In the genomic region with DNA sequence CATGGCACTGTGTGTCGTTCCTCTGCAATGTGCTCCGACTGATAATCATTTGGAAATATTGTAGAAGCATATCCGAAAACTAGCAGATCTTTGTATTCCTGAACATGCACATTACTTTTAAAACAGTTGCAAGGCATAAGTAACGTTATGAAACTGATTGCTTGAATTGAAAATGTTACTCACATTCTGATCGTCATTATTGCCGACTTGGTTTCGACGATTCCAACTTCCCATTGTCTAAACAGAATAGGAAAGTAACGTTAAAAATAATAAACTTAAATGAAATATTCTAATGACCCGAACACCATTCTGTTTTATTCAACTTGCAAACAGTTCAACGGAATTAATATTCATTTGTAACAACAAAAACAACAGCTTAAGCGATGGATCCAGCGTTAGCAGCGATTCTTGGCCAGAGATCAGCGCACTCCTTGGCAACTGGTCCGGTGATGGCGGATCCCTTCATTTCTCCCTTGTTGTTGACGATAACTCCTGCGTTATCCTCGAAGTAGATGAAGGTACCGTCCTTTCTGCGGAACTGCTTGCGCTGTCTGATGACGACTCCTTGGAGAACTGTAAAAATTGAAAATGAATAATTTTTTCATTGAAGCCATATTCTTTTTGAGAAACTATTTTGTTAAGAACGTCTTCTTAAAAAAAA, we compare ENCODE assay signal across 1 worm cellular context.
TF ChIP-seq lines count a peak whose summit lies in the region.

Gene swp-1, minus strand, starts transcription at position 298 of the 661 bp plus-strand sequence.

TF ChIP-seq in whole organism, L4 larva, 104 proteins besides CTCF, POLR2A, EP300 and RAD21 (continued from another document):
- TF ChIP-seq fos-1 (tag; optimal IDR thresholded peaks at IDR 0.05; lab: Kevin White, UChicago): no peak
- no peak for TF ChIP-seq lin-13 (GFP tag; optimal IDR thresholded peaks at IDR 0.05; lab: Kevin White, UChicago)
- no peak for TF ChIP-seq set-16 (GFP tag; IDR thresholded peaks at IDR 0.05; lab: Robert Waterston, UW)
- no peak for TF ChIP-seq spr-3 (GFP tag; optimal IDR thresholded peaks at IDR 0.05; lab: Kevin White, UChicago)
- no peak for TF ChIP-seq mes-2 (tag; optimal IDR thresholded peaks at IDR 0.05; lab: Kevin White, UChicago; ENCODE audit: poor library complexity, severe bottlenecking)
- TF ChIP-seq Y48G9A.11 (GFP tag; IDR thresholded peaks at IDR 0.05; lab: Robert Waterston, UW): peak; percentile 33; the same call in 1 of the 2 replicates
- TF ChIP-seq ceh-62 (tag; optimal IDR thresholded peaks at IDR 0.05; lab: Kevin White, UChicago): no peak
- TF ChIP-seq nhr-102 (tag; optimal IDR thresholded peaks at IDR 0.05; lab: Kevin White, UChicago): no peak
- no peak for TF ChIP-seq pqm-1 (tag; optimal IDR thresholded peaks at IDR 0.05; lab: Kevin White, UChicago)
- TF ChIP-seq hif-1 (tag; optimal IDR thresholded peaks at IDR 0.05; lab: Kevin White, UChicago): no peak
- no peak for TF ChIP-seq dmd-9 (GFP tag; IDR thresholded peaks at IDR 0.05; lab: Robert Waterston, UW)
- peak in 1 of 2 experiments; percentile 72 for TF ChIP-seq unc-62 (GFP tag; optimal IDR thresholded peaks at IDR 0.05 in 1 of 2; lab: Kevin White, UChicago)
- no peak for TF ChIP-seq unc-62 (tag; optimal IDR thresholded peaks at IDR 0.05; lab: Kevin White, UChicago)
- TF ChIP-seq nhr-77 (tag; optimal IDR thresholded peaks at IDR 0.05; lab: Kevin White, UChicago): no peak
- no peak for TF ChIP-seq nhr-10 (tag; optimal IDR thresholded peaks at IDR 0.05; lab: Kevin White, UChicago)
- TF ChIP-seq ces-1 (GFP tag; optimal IDR thresholded peaks at IDR 0.05; lab: Kevin White, UChicago): no peak
- TF ChIP-seq sdz-12 (GFP tag; optimal IDR thresholded peaks at IDR 0.05; lab: Kevin White, UChicago): no peak
- peak; percentile 70 for TF ChIP-seq F49E8.2 (tag; optimal IDR thresholded peaks at IDR 0.05; lab: Kevin White, UChicago; ENCODE audit: borderline replicate concordance)
- no peak for TF ChIP-seq nhr-6 (tag; optimal IDR thresholded peaks at IDR 0.05; lab: Kevin White, UChicago)
- TF ChIP-seq nhr-41 (GFP tag; IDR thresholded peaks at IDR 0.05; lab: Robert Waterston, UW): no peak
- TF ChIP-seq snpc-1.2 (GFP tag; IDR thresholded peaks at IDR 0.05; lab: Robert Waterston, UW): peak; percentile 48; the same call in 1 of the 2 replicates
- TF ChIP-seq Y75B8A.6 (GFP tag; IDR thresholded peaks at IDR 0.05; lab: Robert Waterston, UW): no peak
- TF ChIP-seq ctbp-1 (GFP tag; IDR thresholded peaks at IDR 0.05; lab: Robert Waterston, UW): peak; percentile 35; the same call in 1 of the 2 replicates
- no peak for TF ChIP-seq cey-2 (tag; optimal IDR thresholded peaks at IDR 0.05; lab: Kevin White, UChicago; ENCODE audit: borderline replicate concordance, insufficient read depth)
- 0 out of 2 replicates have a peak, but pooled peaks have one; percentile 6 for TF ChIP-seq lim-7 (GFP tag; IDR thresholded peaks at IDR 0.05; lab: Robert Waterston, UW)
- no peak for TF ChIP-seq F10B5.3 (tag; optimal IDR thresholded peaks at IDR 0.05; lab: Kevin White, UChicago)
- TF ChIP-seq daf-8 (GFP tag; IDR thresholded peaks at IDR 0.05; lab: Robert Waterston, UW): no peak
- no peak for TF ChIP-seq nhr-111 (GFP tag; optimal IDR thresholded peaks at IDR 0.05; lab: Kevin White, UChicago)
- no peak for TF ChIP-seq egl-27 (tag; optimal IDR thresholded peaks at IDR 0.05; lab: Kevin White, UChicago)
- no peak for TF ChIP-seq mxl-2 (GFP tag; conservative IDR thresholded peaks at IDR 0.05; lab: Robert Waterston, UW)
- peak; percentile 59 for TF ChIP-seq aha-1 (tag; lab: Kevin White, UChicago)
- no peak for TF ChIP-seq lin-39 (tag; optimal IDR thresholded peaks at IDR 0.05; lab: Kevin White, UChicago)
- no peak for TF ChIP-seq lin-29 (GFP tag; IDR thresholded peaks at IDR 0.05; lab: Robert Waterston, UW)
- TF ChIP-seq php-3 (GFP tag; IDR thresholded peaks at IDR 0.05; lab: Robert Waterston, UW): no peak
- no peak for TF ChIP-seq lir-3 (tag; optimal IDR thresholded peaks at IDR 0.05; lab: Kevin White, UChicago)
- no peak for TF ChIP-seq snpc-4 (tag; optimal IDR thresholded peaks at IDR 0.05; lab: Kevin White, UChicago)
- TF ChIP-seq lin-1 (GFP tag; IDR thresholded peaks at IDR 0.05; lab: Robert Waterston, UW): no peak
- no peak for TF ChIP-seq nhr-237 (tag; optimal IDR thresholded peaks at IDR 0.05; lab: Kevin White, UChicago)
- TF ChIP-seq hlh-11 (tag; optimal IDR thresholded peaks at IDR 0.05; lab: Kevin White, UChicago): no peak
- no peak for TF ChIP-seq fkh-10 (GFP tag; optimal IDR thresholded peaks at IDR 0.05; lab: Kevin White, UChicago)
- TF ChIP-seq ZK546.5 (tag; optimal IDR thresholded peaks at IDR 0.05; lab: Kevin White, UChicago): no peak
- TF ChIP-seq hmg-1.1 (GFP tag; IDR thresholded peaks at IDR 0.05; lab: Robert Waterston, UW): no peak
- TF ChIP-seq ZK337.2 (GFP tag; IDR thresholded peaks at IDR 0.05; lab: Robert Waterston, UW): no peak
- TF ChIP-seq arid-1 (GFP tag; conservative IDR thresholded peaks at IDR 0.05; lab: Robert Waterston, UW): peak; percentile 70
- TF ChIP-seq tra-1 (GFP tag; IDR thresholded peaks at IDR 0.05; lab: Robert Waterston, UW): no peak
- peak; percentile 5 for TF ChIP-seq unc-130 (GFP tag; optimal IDR thresholded peaks at IDR 0.05; lab: Kevin White, UChicago)
- TF ChIP-seq saeg-2 (GFP tag; IDR thresholded peaks at IDR 0.05; lab: Robert Waterston, UW): no peak
